Fruit fly (Drosophila melanogaster) whole organism, pupa: ENCODE results near the gene Miga.

Experiments used
- CG10348 ChIP-seq: fragments of 200-800 bp; sonication (Bioruptor generic); IDR thresholded peaks from 2 replicates; pipeline ENCODE4 v1.3.6; 2022; ENCODE audit warnings: missing biosample characterization, missing genetic modification characterization
- CG12605 ChIP-seq: fragments of 200-800 bp; sonication (Bioruptor generic); IDR thresholded peaks from 2 replicates; pipeline ENCODE4 v1.3.6; 2022; ENCODE audit warnings: missing biosample characterization, missing genetic modification characterization
- CG13204 ChIP-seq: fragments of 200-800 bp; sonication (Bioruptor generic); optimal IDR thresholded peaks from 2 replicates; lab custom pipeline; 2018; ENCODE audit warnings: missing biosample characterization, mild to moderate bottlenecking, missing genetic modification characterization, moderate library complexity
- CG14655 ChIP-seq: fragments of 200-800 bp; sonication (Bioruptor generic); optimal IDR thresholded peaks from 3 replicates; lab custom pipeline; 2017; ENCODE audit warnings: mild to moderate bottlenecking, missing biosample characterization, missing genetic modification reagents, missing genetic modification characterization
- CG15710 ChIP-seq: fragments of 200-800 bp; sonication (Bioruptor generic); optimal IDR thresholded peaks from 2 replicates; lab custom pipeline; 2018; ENCODE audit warnings: missing biosample characterization, mild to moderate bottlenecking, missing genetic modification characterization, moderate library complexity
- CG17806 ChIP-seq: fragments of 200-800 bp; sonication (Bioruptor generic); optimal IDR thresholded peaks from 2 replicates; lab custom pipeline; 2018; ENCODE audit warnings: missing biosample characterization, mild to moderate bottlenecking, missing genetic modification characterization, moderate library complexity
- CG32121 ChIP-seq: fragments of 200-800 bp; sonication (Bioruptor generic); IDR thresholded peaks from 2 replicates; pipeline ENCODE4 v1.3.6; 2022; ENCODE audit warnings: missing biosample characterization, missing genetic modification characterization
- CG34367 ChIP-seq: fragments of 200-800 bp; sonication (Bioruptor generic); optimal IDR thresholded peaks from 2 replicates; lab custom pipeline; 2018; ENCODE audit warnings: missing biosample characterization, mild to moderate bottlenecking, missing genetic modification characterization
- CG4496 ChIP-seq: fragments of 200-800 bp; sonication (Bioruptor generic); IDR thresholded peaks from 3 replicates; pipeline ENCODE4 v1.3.6; 2022; ENCODE audit warnings: missing biosample characterization, missing genetic modification characterization
- CG8159 ChIP-seq: fragments of 200-800 bp; sonication (Bioruptor generic); optimal IDR thresholded peaks from 3 replicates; lab custom pipeline; 2018; ENCODE audit warnings: missing biosample characterization, mild to moderate bottlenecking, missing genetic modification characterization, moderate library complexity
- CG8301 ChIP-seq: fragments of 200-800 bp; sonication (Bioruptor generic); optimal IDR thresholded peaks from 2 replicates; lab custom pipeline; 2018; ENCODE audit warnings: missing biosample characterization, mild to moderate bottlenecking, missing genetic modification characterization
- CG9948 ChIP-seq: fragments of 200-800 bp; sonication (Bioruptor generic); optimal IDR thresholded peaks from 2 replicates; lab custom pipeline; 2018; ENCODE audit warnings: missing biosample characterization, mild to moderate bottlenecking, missing genetic modification characterization, moderate library complexity
- D1 ChIP-seq: fragments of 200-800 bp; sonication (Bioruptor generic); optimal IDR thresholded peaks from 2 replicates; lab custom pipeline; 2018; ENCODE audit warnings: missing biosample characterization, mild to moderate bottlenecking, missing genetic modification characterization, moderate library complexity
- EcR ChIP-seq: fragments of 200-800 bp; sonication (Bioruptor generic); optimal IDR thresholded peaks from 3 replicates; lab custom pipeline; 2019; ENCODE audit warnings: missing biosample characterization, missing genetic modification characterization, mild to moderate bottlenecking, moderate library complexity, missing genetic modification reagents
- Ets98B ChIP-seq: fragments of 200-800 bp; sonication (Bioruptor generic); IDR thresholded peaks from 2 replicates; pipeline ENCODE4 v1.3.6; 2022; ENCODE audit warnings: missing biosample characterization, missing genetic modification characterization
- Pif1A ChIP-seq: fragments of 200-800 bp; sonication (Bioruptor generic); optimal IDR thresholded peaks from 3 replicates; lab custom pipeline; 2016; ENCODE audit warnings: missing biosample characterization, missing genetic modification characterization
- Pif1B ChIP-seq: fragments of 200-800 bp; sonication (Bioruptor generic); optimal IDR thresholded peaks from 3 replicates; lab custom pipeline; 2016; ENCODE audit warnings: missing biosample characterization, missing genetic modification characterization
- Snoo ChIP-seq: fragments of 200-800 bp; sonication (Bioruptor generic); optimal IDR thresholded peaks from 3 replicates; lab custom pipeline; 2017; ENCODE audit warnings: missing biosample characterization, mild to moderate bottlenecking, missing genetic modification characterization, inconsistent platforms
- fd96Ca ChIP-seq: fragments of 200-800 bp; sonication (Bioruptor generic); IDR thresholded peaks from 3 replicates; pipeline ENCODE4 v1.3.6; 2022; ENCODE audit warnings: missing biosample characterization, missing genetic modification characterization
- gl ChIP-seq: fragments of 200-800 bp; sonication (Bioruptor generic); optimal IDR thresholded peaks from 2 replicates; lab custom pipeline; 2018; ENCODE audit warnings: missing biosample characterization, mild to moderate bottlenecking, missing genetic modification characterization
- rn ChIP-seq: fragments of 200-800 bp; sonication (Bioruptor generic); IDR thresholded peaks from 2 replicates; pipeline ENCODE4 v1.3.6; 2022; ENCODE audit warnings: missing biosample characterization, missing genetic modification characterization

The Miga gene

dm6 chrX:8410349-8411240 lies 27.0 kb downstream of the Miga start:
- TF ChIP-seq Pif1A (GFP tag; lab: Kevin White, UChicago) (peak; percentile 12), CG15710 (tag; lab: Kevin White, UChicago) (no peak), CG9948 (tag; lab: Kevin White, UChicago) (no peak), CG10348 (GFP tag; lab: Robert Waterston, UW) (no peak), rn (GFP tag; lab: Robert Waterston, UW) (no peak), CG4496 (GFP tag; lab: Robert Waterston, UW) (peak; percentile 91), D1 (tag; lab: Kevin White, UChicago) (no peak), CG8301 (no peak), Ets98B (GFP tag; lab: Robert Waterston, UW) (peak; percentile 94), CG8159 (tag; lab: Kevin White, UChicago) (peak; percentile 13), CG32121 (peak; percentile 81), CG12605 (GFP tag; lab: Robert Waterston, UW) (peak; percentile 88), Pif1B (GFP tag; lab: Kevin White, UChicago) (peak; percentile 37), CG34367 (tag; lab: Kevin White, UChicago) (peak; percentile 23), CG13204 (GFP tag; lab: Kevin White, UChicago) (no peak), fd96Ca (GFP tag; lab: Robert Waterston, UW) (peak; percentile 95), gl (peak; percentile 34), EcR (GFP tag; lab: Kevin White, UChicago) (no peak), CG17806 (tag; lab: Kevin White, UChicago) (no peak), Snoo (tag; lab: Kevin White, UChicago) (no peak), CG14655 (GFP tag; lab: Kevin White, UChicago) (peak; percentile 24)
- TF ChIP-seq, all 21 proteins: peak for 11

DNA sequence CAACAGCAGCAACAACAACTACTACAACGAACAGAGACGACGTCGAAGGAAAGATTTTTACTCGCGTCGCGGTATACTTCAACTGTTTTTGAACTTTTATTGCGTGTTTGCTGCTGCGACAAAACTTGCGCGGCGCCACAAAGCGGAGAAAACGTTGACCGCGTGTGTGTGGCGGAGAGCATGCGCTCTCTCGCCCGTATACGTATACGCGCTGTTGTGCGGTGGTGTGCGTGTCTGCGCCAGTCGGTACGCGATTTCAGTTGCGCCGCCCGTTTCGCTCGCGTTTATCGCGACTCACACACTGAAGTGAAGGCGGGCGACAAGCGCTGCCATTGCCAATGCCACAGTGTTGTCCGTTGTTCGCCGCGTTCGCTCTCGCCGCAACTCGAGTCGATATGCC lies 27.8 kb downstream of the Miga start:
- TF ChIP-seq CG34367 (tag; lab: Kevin White, UChicago) (peak; percentile 14), CG32121 (peak; percentile 99), CG4496 (GFP tag; lab: Robert Waterston, UW) (peak; percentile 95), Snoo (tag; lab: Kevin White, UChicago) (peak; percentile 58), Pif1A (GFP tag; lab: Kevin White, UChicago) (peak; percentile 14), EcR (GFP tag; lab: Kevin White, UChicago) (peak; percentile 62), CG10348 (GFP tag; lab: Robert Waterston, UW) (no peak), CG13204 (GFP tag; lab: Kevin White, UChicago) (peak; percentile 81), CG15710 (tag; lab: Kevin White, UChicago) (peak; percentile 48), CG14655 (GFP tag; lab: Kevin White, UChicago) (no peak), CG8301 (peak; percentile 57), rn (GFP tag; lab: Robert Waterston, UW) (no peak), Ets98B (GFP tag; lab: Robert Waterston, UW) (peak; percentile 99), CG17806 (tag; lab: Kevin White, UChicago) (no peak), Pif1B (GFP tag; lab: Kevin White, UChicago) (peak; percentile 60), fd96Ca (GFP tag; lab: Robert Waterston, UW) (peak; percentile 99), D1 (tag; lab: Kevin White, UChicago) (no peak), gl (peak; percentile 51), CG12605 (GFP tag; lab: Robert Waterston, UW) (peak; percentile 95), CG9948 (tag; lab: Kevin White, UChicago) (peak; percentile 5), CG8159 (tag; lab: Kevin White, UChicago) (peak; percentile 34)

DNA sequence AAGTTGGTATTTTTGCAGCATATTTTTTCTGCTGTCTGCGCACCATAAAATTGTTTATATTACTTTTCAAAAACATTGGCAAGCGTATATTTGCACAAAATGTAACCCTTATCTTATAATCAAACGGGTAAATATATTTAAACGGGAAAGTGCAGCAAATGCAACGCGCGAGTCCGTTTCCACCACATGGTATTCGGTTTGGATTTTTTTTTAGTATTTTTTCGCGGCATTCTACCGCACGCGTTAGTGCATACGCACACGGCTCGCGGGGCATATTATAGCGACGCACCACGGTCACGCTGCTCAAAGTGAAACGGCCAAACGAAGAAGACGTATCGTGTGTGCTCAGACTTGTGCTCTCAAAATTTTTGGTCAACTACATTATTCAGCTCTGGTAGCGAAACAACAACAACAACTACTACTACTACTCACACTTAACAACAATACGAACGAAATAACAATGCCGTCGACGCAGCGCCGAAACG lies 28.6 kb downstream of the Miga start, which contains the start of gene Trf2:
Gene Trf2 (plus strand): TSS at position 302 of the 485 bp plus-strand sequence.
- TF ChIP-seq CG13204 (GFP tag; lab: Kevin White, UChicago) (no peak), CG15710 (tag; lab: Kevin White, UChicago) (no peak), Ets98B (GFP tag; lab: Robert Waterston, UW) (peak; percentile 9; the same call in 1 of the 2 replicates), CG17806 (tag; lab: Kevin White, UChicago) (no peak), CG12605 (GFP tag; lab: Robert Waterston, UW) (0 out of 2 replicates have a peak, but pooled peaks have one; percentile 33), CG8159 (tag; lab: Kevin White, UChicago) (no peak), Pif1A (GFP tag; lab: Kevin White, UChicago) (no peak), CG8301 (no peak), rn (GFP tag; lab: Robert Waterston, UW) (no peak), gl (no peak), EcR (GFP tag; lab: Kevin White, UChicago) (no peak), D1 (tag; lab: Kevin White, UChicago) (no peak), CG34367 (tag; lab: Kevin White, UChicago) (no peak)

- TF ChIP-seq CG8301: no peak
- TF ChIP-seq D1 (tag; lab: Kevin White, UChicago): no peak
- TF ChIP-seq Snoo (tag; lab: Kevin White, UChicago): no peak
- no peak for TF ChIP-seq CG10348 (GFP tag; lab: Robert Waterston, UW)
- no peak for TF ChIP-seq Pif1A (GFP tag; lab: Kevin White, UChicago)
- TF ChIP-seq CG32121: no peak
- TF ChIP-seq CG15710 (tag; lab: Kevin White, UChicago): no peak
- TF ChIP-seq gl: no peak
- no peak for TF ChIP-seq CG13204 (GFP tag; lab: Kevin White, UChicago)
- no peak for TF ChIP-seq fd96Ca (GFP tag; lab: Robert Waterston, UW)
- no peak for TF ChIP-seq Pif1B (GFP tag; lab: Kevin White, UChicago)
- no peak for TF ChIP-seq CG12605 (GFP tag; lab: Robert Waterston, UW)
- TF ChIP-seq rn (GFP tag; lab: Robert Waterston, UW): no peak
- TF ChIP-seq CG8159 (tag; lab: Kevin White, UChicago): no peak
- TF ChIP-seq CG34367 (tag; lab: Kevin White, UChicago): no peak
- TF ChIP-seq CG14655 (GFP tag; lab: Kevin White, UChicago): no peak
Observed at dm6 chrX:8407124-8407775, 30.4 kb downstream of the Miga start, which contains the start of gene PIG-T. Gene PIG-T, minus strand, starts transcription at chrX:8407263.
